Fruit fly (Drosophila melanogaster): ENCODE results near the gene elg1.

- no peak for TF ChIP-seq pan (optimal IDR thresholded peaks at IDR 0.05)
- no peak for TF ChIP-seq pan (GFP tag; optimal IDR thresholded peaks at IDR 0.05 in 1 of 2, IDR thresholded peaks at IDR 0.05 in 1 of 2)
- TF ChIP-seq Dip3 (GFP tag; optimal IDR thresholded peaks at IDR 0.05) = no peak
- TF ChIP-seq chm (GFP tag; IDR thresholded peaks at IDR 0.05) = no peak
- no peak for TF ChIP-seq YL-1 (GFP tag; optimal IDR thresholded peaks at IDR 0.05)
- peak; percentile 33 for TF ChIP-seq Med (GFP tag)
- no peak for TF ChIP-seq HmgD (GFP tag; optimal IDR thresholded peaks at IDR 0.05)
- TF ChIP-seq CG31224 (GFP tag; IDR thresholded peaks at IDR 0.05) = no peak
- no peak for TF ChIP-seq CG16779 (GFP tag; IDR thresholded peaks at IDR 0.05)
These were observed 27.6 kb downstream of the elg1 start for dm6 chr3L:16159161-16160072.
